Fruit fly (Drosophila melanogaster) whole organism, embryonic: ENCODE measurements around the gene Pdzd8.
A peak's percentile ranks its signal among the peaks of the same experiment; 100 is the strongest.

Experiments
- CG1024 ChIP-seq: fragments of 200-800 bp; sonication (Bioruptor generic); IDR thresholded peaks from 2 replicates; pipeline ENCODE4 v1.3.6; 2022; ENCODE audit warnings: missing biosample characterization, missing genetic modification characterization
- CG11723 ChIP-seq: fragments of 200-800 bp; sonication (Bioruptor generic); optimal IDR thresholded peaks from 2 replicates; lab custom pipeline; 2017; ENCODE audit warnings: missing biosample characterization, mild to moderate bottlenecking, missing genetic modification characterization
- CG12769 ChIP-seq: fragments of 200-800 bp; sonication (Bioruptor generic); optimal IDR thresholded peaks from 2 replicates; lab custom pipeline; 2019; ENCODE audit warnings: missing biosample characterization, mild to moderate bottlenecking, missing genetic modification characterization, moderate library complexity
- CG13624 ChIP-seq: fragments of 200-800 bp; sonication (Bioruptor generic); optimal IDR thresholded peaks from 2 replicates; lab custom pipeline; 2016; ENCODE audit warnings: missing biosample characterization, missing genetic modification characterization
- CG13894 ChIP-seq: fragments of 200-800 bp; sonication (Bioruptor generic); optimal IDR thresholded peaks from 3 replicates; lab custom pipeline; 2018; ENCODE audit warnings: missing biosample characterization, mild to moderate bottlenecking, missing genetic modification characterization, moderate library complexity
- CG14441 ChIP-seq: fragments of 200-800 bp; sonication (Bioruptor generic); IDR thresholded peaks from 2 replicates; pipeline ENCODE4 v1.3.6; 2022; ENCODE audit warnings: missing biosample characterization, missing genetic modification characterization
- CG17912 ChIP-seq: fragments of 200-800 bp; sonication (Bioruptor generic); optimal IDR thresholded peaks from 2 replicates; lab custom pipeline; 2018; ENCODE audit warnings: missing biosample characterization, mild to moderate bottlenecking, missing genetic modification characterization
- CG18011 ChIP-seq: fragments of 200-800 bp; sonication (Bioruptor generic); optimal IDR thresholded peaks from 2 replicates; lab custom pipeline; 2017; ENCODE audit warnings: missing biosample characterization, missing genetic modification characterization, mild to moderate bottlenecking, moderate library complexity, missing genotype
- CG4282 ChIP-seq: fragments of 200-800 bp; sonication (Bioruptor generic); optimal IDR thresholded peaks from 2 replicates; lab custom pipeline; 2016; ENCODE audit warnings: missing biosample characterization, missing genetic modification characterization
- CG43689 ChIP-seq: fragments of 200-800 bp; sonication (Bioruptor generic); IDR thresholded peaks from 2 replicates; pipeline ENCODE4 v1.3.6; 2022; ENCODE audit warnings: missing biosample characterization, missing genetic modification characterization
- CG5245 ChIP-seq: fragments of 200-800 bp; sonication (Bioruptor generic); optimal IDR thresholded peaks from 3 replicates; lab custom pipeline; 2016; ENCODE audit warnings: missing biosample characterization, missing genetic modification characterization
- CG6683 ChIP-seq: fragments of 200-800 bp; sonication (Bioruptor generic); optimal IDR thresholded peaks from 2 replicates; lab custom pipeline; 2017; ENCODE audit warnings: missing biosample characterization, mild to moderate bottlenecking, missing genetic modification characterization, missing genetic modification reagents
- CG6854 ChIP-seq: fragments of 200-800 bp; sonication (Bioruptor generic); optimal IDR thresholded peaks from 3 replicates; lab custom pipeline; 2017; ENCODE audit warnings: missing biosample characterization, mild to moderate bottlenecking, missing genetic modification characterization
- CG7745 ChIP-seq: fragments of 200-800 bp; sonication (Bioruptor generic); optimal IDR thresholded peaks from 2 replicates; lab custom pipeline; 2018; ENCODE audit warnings: missing biosample characterization, mild to moderate bottlenecking, missing genetic modification characterization, moderate library complexity
- CG8089 ChIP-seq: fragments of 200-800 bp; sonication (Bioruptor generic); optimal IDR thresholded peaks from 3 replicates; lab custom pipeline; 2016; ENCODE audit warnings: missing biosample characterization, missing genetic modification characterization
- CG8924 ChIP-seq: fragments of 200-800 bp; optimal IDR thresholded peaks from 3 replicates; lab custom pipeline; 2019; ENCODE audit warnings: missing biosample characterization, mild to moderate bottlenecking, missing genetic modification characterization, moderate library complexity
- Elba2 ChIP-seq: fragments of 200-800 bp; sonication (Bioruptor generic); optimal IDR thresholded peaks from 3 replicates; lab custom pipeline; 2016; ENCODE audit warnings: missing biosample characterization, missing genetic modification characterization
- Hr39 ChIP-seq: fragments of >200 bp; optimal IDR thresholded peaks from 2 replicates; lab custom pipeline; 2017
- Med ChIP-seq: fragments of 200-800 bp; sonication (Bioruptor generic); peaks from one replicate; lab custom pipeline; 2016; ENCODE audit warnings: missing biosample characterization, missing genetic modification characterization, mild to moderate bottlenecking, inconsistent platforms, moderate library complexity
- Opbp ChIP-seq: fragments of 200-800 bp; sonication (Bioruptor generic); IDR thresholded peaks from 3 replicates; pipeline ENCODE4 v1.3.6; 2022; ENCODE audit warnings: missing biosample characterization, missing genetic modification characterization; ENCODE audit not compliant: partially characterized antibody
- Vsx1 ChIP-seq: fragments of 200-800 bp; sonication (Bioruptor generic); optimal IDR thresholded peaks from 2 replicates; lab custom pipeline; 2017; ENCODE audit warnings: missing biosample characterization, mild to moderate bottlenecking, missing genetic modification characterization, missing genetic modification reagents
- YL-1 ChIP-seq: fragments of 200-800 bp; sonication (Bioruptor generic); optimal IDR thresholded peaks from 3 replicates; lab custom pipeline; 2017; ENCODE audit warnings: missing biosample characterization, mild to moderate bottlenecking, missing genetic modification characterization
- abd-A ChIP-seq: fragments of 200-800 bp; sonication (Bioruptor generic); optimal IDR thresholded peaks from 3 replicates; lab custom pipeline; 2019; ENCODE audit warnings: missing biosample characterization, mild to moderate bottlenecking, missing genetic modification characterization, moderate library complexity
- ase ChIP-seq: fragments of 200-800 bp; sonication (Bioruptor generic); IDR thresholded peaks from 3 replicates; pipeline ENCODE4 v1.3.6; 2022; ENCODE audit warnings: missing biosample characterization, missing genetic modification characterization
- ato ChIP-seq: fragments of 200-800 bp; sonication (Bioruptor generic); IDR thresholded peaks from 2 replicates; pipeline ENCODE4 v1.3.6; 2022; ENCODE audit warnings: missing biosample characterization, missing genetic modification characterization; ENCODE audit not compliant: partially characterized antibody
- bab2 ChIP-seq: fragments of 200-800 bp; sonication (Bioruptor generic); optimal IDR thresholded peaks from 2 replicates; lab custom pipeline; 2016; ENCODE audit warnings: missing biosample characterization, missing genetic modification characterization
- btn ChIP-seq: fragments of 200-800 bp; sonication (Bioruptor generic); optimal IDR thresholded peaks from 2 replicates; lab custom pipeline; 2016; ENCODE audit warnings: missing biosample characterization, missing genetic modification characterization
- chinmo ChIP-seq: fragments of 200-800 bp; sonication (Bioruptor generic); IDR thresholded peaks from 4 replicates; pipeline ENCODE4 v1.3.6; 2022; ENCODE audit warnings: missing biosample characterization, missing genetic modification characterization; ENCODE audit not compliant: partially characterized antibody
- croc ChIP-seq: fragments of 200-800 bp; sonication (Bioruptor generic); conservative IDR thresholded peaks from 3 replicates; pipeline ENCODE4 v1.3.6; 2022; ENCODE audit warnings: missing biosample characterization, missing genetic modification characterization
- crp ChIP-seq, 2 experiments: fragments of 200-800 bp; sonication (Bioruptor generic); optimal IDR thresholded peaks; 2 replicates in 1 of 2; 3 replicates in 1 of 2; lab custom pipeline; 2017; ENCODE audit warnings: missing biosample characterization in 2 of 2, missing genetic modification characterization in 2 of 2, mild to moderate bottlenecking in 1 of 2, moderate library complexity in 1 of 2
- dan ChIP-seq: fragments of 200-800 bp; sonication (Bioruptor generic); IDR thresholded peaks from 2 replicates; pipeline ENCODE4 v1.3.6; 2022; ENCODE audit warnings: missing biosample characterization, missing genetic modification characterization
- ewg ChIP-seq: fragments of 200-800 bp; sonication (Bioruptor generic); optimal IDR thresholded peaks from 3 replicates; lab custom pipeline; 2017; ENCODE audit warnings: mild to moderate bottlenecking, missing biosample characterization, missing genetic modification reagents, missing genetic modification characterization
- eyg ChIP-seq: fragments of 200-800 bp; sonication (Bioruptor generic); optimal IDR thresholded peaks from 3 replicates; lab custom pipeline; 2016; ENCODE audit warnings: missing biosample characterization, missing genetic modification characterization
- gt ChIP-seq: fragments of 200-800 bp; sonication (Bioruptor generic); IDR thresholded peaks from 2 replicates; pipeline ENCODE4 v1.3.6; 2022; ENCODE audit warnings: missing biosample characterization, missing genetic modification characterization
- ind ChIP-seq: fragments of 200-800 bp; sonication (Bioruptor generic); optimal IDR thresholded peaks from 3 replicates; lab custom pipeline; 2016; ENCODE audit warnings: missing biosample characterization, missing genetic modification characterization
- kah ChIP-seq: fragments of 200-800 bp; sonication (Bioruptor generic); optimal IDR thresholded peaks from 2 replicates; lab custom pipeline; 2018; ENCODE audit warnings: missing biosample characterization, mild to moderate bottlenecking, missing genetic modification characterization
- kay ChIP-seq: fragments of 200-800 bp; sonication (Bioruptor generic); optimal IDR thresholded peaks from 2 replicates; lab custom pipeline; 2016; ENCODE audit warnings: missing biosample characterization, missing genetic modification characterization
- nom ChIP-seq: fragments of 200-800 bp; sonication (Bioruptor generic); optimal IDR thresholded peaks from 2 replicates; lab custom pipeline; 2017; ENCODE audit warnings: missing biosample characterization, missing genetic modification characterization, mild to moderate bottlenecking, moderate library complexity, missing genetic modification reagents
- phol ChIP-seq: fragments of 200-800 bp; sonication (Bioruptor generic); optimal IDR thresholded peaks from 3 replicates; lab custom pipeline; 2018; ENCODE audit warnings: missing biosample characterization, mild to moderate bottlenecking, missing genetic modification characterization, moderate library complexity
- scrt ChIP-seq: fragments of 200-800 bp; sonication (Bioruptor generic); optimal IDR thresholded peaks from 2 replicates; lab custom pipeline; 2018; ENCODE audit warnings: missing biosample characterization, mild to moderate bottlenecking, missing genetic modification characterization, moderate library complexity
- sima ChIP-seq: fragments of 200-800 bp; sonication (Bioruptor generic); optimal IDR thresholded peaks from 2 replicates; lab custom pipeline; 2016; ENCODE audit warnings: missing biosample characterization, missing genetic modification characterization
- sisA ChIP-seq: fragments of 200-800 bp; sonication (Bioruptor generic); IDR thresholded peaks from 2 replicates; pipeline ENCODE4 v1.3.6; 2022; ENCODE audit warnings: missing biosample characterization, missing genetic modification characterization
- ssp ChIP-seq: fragments of 200-800 bp; sonication (Bioruptor generic); IDR thresholded peaks from 2 replicates; pipeline ENCODE4 v1.3.6; 2022; ENCODE audit warnings: missing biosample characterization, missing genetic modification characterization
- tll ChIP-seq, 2 experiments: fragments of 200-800 bp in 1 of 2; fragments of >200 bp in 1 of 2; sonication (Bioruptor generic) in 1 of 2; optimal IDR thresholded peaks; 2 replicates each; lab custom pipeline; 2017 to 2019; ENCODE audit warnings: missing biosample characterization in 2 of 2, missing genetic modification characterization in 2 of 2, mild to moderate bottlenecking in 1 of 2, moderate library complexity in 1 of 2
- twi ChIP-seq: fragments of 200-800 bp; optimal IDR thresholded peaks from 2 replicates; lab custom pipeline; 2019; ENCODE audit warnings: missing biosample characterization, mild to moderate bottlenecking, missing genetic modification characterization, moderate library complexity
- wor ChIP-seq: fragments of 200-800 bp; sonication (Bioruptor generic); IDR thresholded peaks from 2 replicates; pipeline ENCODE4 v1.3.6; 2022; ENCODE audit warnings: missing biosample characterization, missing genetic modification characterization
- zfh2 ChIP-seq: fragments of 200-800 bp; sonication (Bioruptor generic); optimal IDR thresholded peaks from 2 replicates; lab custom pipeline; 2016; ENCODE audit warnings: missing biosample characterization, missing genetic modification characterization

Pdzd8 gene

dm6 chrX:11915154-11915593 is 15.5 kb downstream of the Pdzd8 start (continued):
- TF ChIP-seq CG11723 (peak; percentile 79), ewg (GFP tag; lab: Kevin White, UChicago) (peak; percentile 86), CG13624 (GFP tag; lab: Kevin White, UChicago) (no peak), ase (GFP tag; lab: Robert Waterston, UW) (no peak; the same call in none of the 3 replicates), sisA (GFP tag; lab: Robert Waterston, UW) (peak; percentile 79), twi (tag; lab: Kevin White, UChicago) (peak; percentile 83), btn (GFP tag; lab: Kevin White, UChicago) (no peak), Med (GFP tag; lab: Kevin White, UChicago) (peak; percentile 83), Opbp (GFP tag; lab: Robert Waterston, UW) (no peak), dan (GFP tag; lab: Robert Waterston, UW) (peak; percentile 71), CG1024 (GFP tag; lab: Robert Waterston, UW) (peak; percentile 15; the same call in 1 of the 2 replicates), CG18011 (GFP tag; lab: Kevin White, UChicago) (peak; percentile 9), CG17912 (GFP tag; lab: Kevin White, UChicago) (peak; percentile 53), scrt (GFP tag; lab: Kevin White, UChicago) (peak; percentile 85), bab2 (GFP tag; lab: Kevin White, UChicago) (peak; percentile 22), Vsx1 (peak; percentile 76), gt (GFP tag; lab: Robert Waterston, UW) (peak; percentile 74), sima (no peak), kah (GFP tag; lab: Kevin White, UChicago) (peak; percentile 79), CG4282 (GFP tag; lab: Kevin White, UChicago) (no peak), CG7745 (tag; lab: Kevin White, UChicago) (no peak), YL-1 (peak; percentile 77), CG8089 (GFP tag; lab: Kevin White, UChicago) (no peak), CG14441 (GFP tag; lab: Robert Waterston, UW) (peak; percentile 81), croc (peak; percentile 91), crp (GFP tag; optimal IDR thresholded peaks at IDR 0.05; lab: Kevin White, UChicago) (peak in 1 of 2 experiments; percentile 40), ind (GFP tag; lab: Kevin White, UChicago) (peak; percentile 77)
- TF ChIP-seq, all 482 proteins: peak for 354

dm6 chrX:11913581-11913980 is 17.1 kb downstream of the Pdzd8 start:
- TF ChIP-seq CG8924 (no peak), CG5245 (GFP tag; lab: Kevin White, UChicago) (no peak), abd-A (tag; lab: Kevin White, UChicago) (no peak), ato (no peak), eyg (GFP tag; lab: Kevin White, UChicago) (no peak), CG43689 (no peak), ssp (GFP tag; lab: Robert Waterston, UW) (no peak), kay (GFP tag; lab: Kevin White, UChicago) (no peak), Elba2 (GFP tag; lab: Kevin White, UChicago) (no peak), CG6854 (GFP tag; lab: Kevin White, UChicago) (no peak), tll (GFP tag; optimal IDR thresholded peaks at IDR 0.05; lab: Kevin White, UChicago) (no peak), wor (no peak), phol (no peak), CG13894 (tag; lab: Kevin White, UChicago) (peak; percentile 8), chinmo (GFP tag; lab: Robert Waterston, UW) (peak; percentile 83; the same call in 3 of the 4 replicates), Hr39 (no peak), nom (GFP tag; lab: Kevin White, UChicago) (peak; percentile 31), zfh2 (GFP tag; lab: Kevin White, UChicago) (no peak), CG6683 (GFP tag; lab: Kevin White, UChicago) (no peak), CG12769 (tag; lab: Kevin White, UChicago) (peak; percentile 9)
